Worm (Caenorhabditis elegans) whole organism, late embryonic: ENCODE measurements around the gene W02B12.12.

ENCODE experiments used
- C08G9.2 ChIP-seq: sonication (generic microtip); optimal IDR thresholded peaks from 2 replicates; lab custom pipeline; 2016; ENCODE audit warnings: mild to moderate bottlenecking, missing genetic modification characterization, moderate library complexity, missing compliant biosample characterization
- C38D4.7 ChIP-seq: fragments of 200-800 bp; sonication (Bioruptor generic); optimal IDR thresholded peaks from 2 replicates; lab custom pipeline; 2018; ENCODE audit warnings: mild to moderate bottlenecking, missing genetic modification characterization, moderate library complexity, missing compliant biosample characterization
- F13H6.1 ChIP-seq: sonication (generic microtip); optimal IDR thresholded peaks from 2 replicates; lab custom pipeline; 2016; ENCODE audit warnings: missing genetic modification characterization, missing compliant biosample characterization
- K09A11.1 ChIP-seq: sonication (generic microtip); optimal IDR thresholded peaks from 2 replicates; lab custom pipeline; 2017; ENCODE audit warnings: antibody characterized with exemption, mild to moderate bottlenecking, missing genetic modification characterization, missing compliant biosample characterization; ENCODE audit not compliant: insufficient read depth
- Y22D7AL.16 ChIP-seq: sonication (generic microtip); optimal IDR thresholded peaks from 2 replicates; lab custom pipeline; 2016; ENCODE audit warnings: missing genetic modification characterization, missing compliant biosample characterization
- ama-1 ChIP-seq: fragments of 150-350 bp; optimal IDR thresholded peaks from 2 replicates; lab custom pipeline; 2014
- ceh-18 ChIP-seq: sonication (generic microtip); optimal IDR thresholded peaks from 2 replicates; lab custom pipeline; 2016; ENCODE audit warnings: missing genetic modification characterization, missing compliant biosample characterization
- ceh-2 ChIP-seq: sonication (generic microtip); optimal IDR thresholded peaks from 2 replicates; lab custom pipeline; 2016; ENCODE audit warnings: missing genotype, missing genetic modification characterization, missing compliant biosample characterization
- ceh-22 ChIP-seq: sonication (generic microtip); optimal IDR thresholded peaks from 2 replicates; lab custom pipeline; 2017; ENCODE audit warnings: missing biosample characterization, missing genetic modification characterization
- ceh-24 ChIP-seq: sonication (generic microtip); optimal IDR thresholded peaks from 2 replicates; lab custom pipeline; 2016; ENCODE audit warnings: mild to moderate bottlenecking, missing genetic modification characterization, missing compliant biosample characterization
- ceh-30 ChIP-seq: fragments of 150-350 bp; optimal IDR thresholded peaks from 2 replicates; lab custom pipeline; 2014; ENCODE audit warnings: missing biosample characterization, missing genetic modification characterization
- ceh-31 ChIP-seq: sonication (generic microtip); optimal IDR thresholded peaks from 2 replicates; lab custom pipeline; 2016; ENCODE audit warnings: missing genetic modification characterization, missing compliant biosample characterization
- ceh-34 ChIP-seq: sonication (generic microtip); optimal IDR thresholded peaks from 2 replicates; lab custom pipeline; 2016; ENCODE audit warnings: mild to moderate bottlenecking, missing genetic modification characterization, missing compliant biosample characterization
- ceh-45 ChIP-seq: fragments of 200-800 bp; sonication (Bioruptor generic); IDR thresholded peaks from 2 replicates; pipeline ENCODE4 v1.3.6; 2022; ENCODE audit warnings: missing genetic modification reagents, missing genetic modification characterization, missing compliant biosample characterization
- ceh-48 ChIP-seq: sonication (generic microtip); optimal IDR thresholded peaks from 2 replicates; lab custom pipeline; 2016; ENCODE audit warnings: missing genetic modification characterization, inconsistent platforms, missing compliant biosample characterization
- ceh-9 ChIP-seq: sonication (generic microtip); optimal IDR thresholded peaks from 2 replicates; lab custom pipeline; 2016; ENCODE audit warnings: mild to moderate bottlenecking, missing genetic modification characterization, inconsistent platforms, missing compliant biosample characterization
- che-1 ChIP-seq: sonication (generic microtip); optimal IDR thresholded peaks from 2 replicates; lab custom pipeline; 2016; ENCODE audit warnings: mild to moderate bottlenecking, missing genetic modification characterization, missing compliant biosample characterization
- dmd-4 ChIP-seq: sonication (generic microtip); optimal IDR thresholded peaks from 2 replicates; lab custom pipeline; 2016; ENCODE audit warnings: borderline replicate concordance, missing genetic modification characterization, missing compliant biosample characterization
- elt-2 ChIP-seq: sonication (generic microtip); optimal IDR thresholded peaks from 2 replicates; lab custom pipeline; 2016; ENCODE audit warnings: missing genetic modification reagents, missing genetic modification characterization, missing compliant biosample characterization
- eyg-1 ChIP-seq: sonication (generic microtip); optimal IDR thresholded peaks from 2 replicates; lab custom pipeline; 2016; ENCODE audit warnings: missing genotype, missing genetic modification characterization, missing compliant biosample characterization
- fax-1 ChIP-seq: sonication (generic microtip); optimal IDR thresholded peaks from 2 replicates; lab custom pipeline; 2016; ENCODE audit warnings: missing genotype, missing genetic modification characterization, missing compliant biosample characterization
- gmeb-2 ChIP-seq: sonication (generic microtip); optimal IDR thresholded peaks from 2 replicates; lab custom pipeline; 2016; ENCODE audit warnings: missing genetic modification characterization, inconsistent platforms, missing compliant biosample characterization
- hlh-15 ChIP-seq: sonication (generic microtip); optimal IDR thresholded peaks from 2 replicates; lab custom pipeline; 2016; ENCODE audit warnings: missing genetic modification characterization, missing compliant biosample characterization
- hlh-30 ChIP-seq: sonication (generic microtip); optimal IDR thresholded peaks from 2 replicates; lab custom pipeline; 2017; ENCODE audit warnings: antibody characterized with exemption, missing genetic modification characterization, missing compliant biosample characterization; ENCODE audit not compliant: insufficient read depth
- lim-6 ChIP-seq: sonication (generic microtip); optimal IDR thresholded peaks from 2 replicates; lab custom pipeline; 2016; ENCODE audit warnings: missing genetic modification characterization, missing compliant biosample characterization
- madf-2 ChIP-seq: sonication (generic microtip); optimal IDR thresholded peaks from 2 replicates; lab custom pipeline; 2017; ENCODE audit warnings: missing genetic modification characterization, missing compliant biosample characterization
- mec-3 ChIP-seq: sonication (generic microtip); optimal IDR thresholded peaks from 2 replicates; lab custom pipeline; 2016; ENCODE audit warnings: borderline replicate concordance, missing genetic modification characterization, missing compliant biosample characterization
- nfya-1 ChIP-seq: sonication (generic microtip); optimal IDR thresholded peaks from 2 replicates; lab custom pipeline; 2017; ENCODE audit warnings: missing genetic modification characterization, mild to moderate bottlenecking, missing compliant biosample characterization, antibody characterized with exemption, moderate library complexity
- npax-4 ChIP-seq: sonication (generic microtip); optimal IDR thresholded peaks from 2 replicates; lab custom pipeline; 2016; ENCODE audit warnings: missing genetic modification characterization, missing compliant biosample characterization
- pag-3 ChIP-seq: sonication (generic microtip); optimal IDR thresholded peaks from 2 replicates; lab custom pipeline; 2016; ENCODE audit warnings: missing compliant biosample characterization, missing genetic modification characterization, borderline replicate concordance
- pat-9 ChIP-seq: fragments of 200-800 bp; sonication (Bioruptor generic); optimal IDR thresholded peaks from 2 replicates; lab custom pipeline; 2018; ENCODE audit warnings: mild to moderate bottlenecking, missing genetic modification characterization, moderate library complexity, missing compliant biosample characterization
- pax-1 ChIP-seq: fragments of 150-350 bp; optimal IDR thresholded peaks from 2 replicates; lab custom pipeline; 2014; ENCODE audit warnings: missing biosample characterization, missing genetic modification characterization
- pros-1 ChIP-seq: fragments of 150-350 bp; optimal IDR thresholded peaks from 2 replicates; lab custom pipeline; 2014; ENCODE audit warnings: missing biosample characterization, missing genetic modification reagents, missing genetic modification characterization
- ref-2 ChIP-seq: sonication (generic microtip); optimal IDR thresholded peaks from 2 replicates; lab custom pipeline; 2016; ENCODE audit warnings: missing genetic modification characterization, missing compliant biosample characterization
- sdc-2 ChIP-seq: sonication (generic microtip); optimal IDR thresholded peaks from 2 replicates; lab custom pipeline; 2016; ENCODE audit warnings: missing genotype, missing genetic modification characterization, missing compliant biosample characterization
- sox-2 ChIP-seq: fragments of 200-800 bp; sonication (Bioruptor generic); IDR thresholded peaks from 2 replicates; pipeline ENCODE4 v1.3.6; 2022; ENCODE audit warnings: missing genetic modification reagents, missing genetic modification characterization, missing compliant biosample characterization
- sox-4 ChIP-seq: sonication (generic microtip); optimal IDR thresholded peaks from 2 replicates; lab custom pipeline; 2017; ENCODE audit warnings: mild to moderate bottlenecking, missing genetic modification characterization, inconsistent platforms, missing compliant biosample characterization
- tbx-2 ChIP-seq: sonication (generic microtip); optimal IDR thresholded peaks from 2 replicates; lab custom pipeline; 2016; ENCODE audit warnings: missing genetic modification characterization, missing compliant biosample characterization
- ttx-3 ChIP-seq: sonication (generic microtip); optimal IDR thresholded peaks from 2 replicates; lab custom pipeline; 2016; ENCODE audit warnings: missing genetic modification reagents, missing genetic modification characterization, missing compliant biosample characterization
- unc-3 ChIP-seq, 2 experiments: fragments of 200-800 bp in 1 of 2; sonication (Bioruptor generic) in 1 of 2; sonication (generic microtip) in 1 of 2; conservative IDR thresholded peaks in 1 of 2; optimal IDR thresholded peaks in 1 of 2; 2 replicates each; pipeline versions ENCODE4 v1.3.6 to Lab custom; 2016 to 2022; ENCODE audit warnings: missing compliant biosample characterization in 2 of 2, missing genetic modification characterization in 2 of 2, missing genetic modification reagents in 1 of 2
- unc-42 ChIP-seq: sonication (generic microtip); optimal IDR thresholded peaks from 2 replicates; lab custom pipeline; 2016; ENCODE audit warnings: missing genotype, missing genetic modification characterization, missing compliant biosample characterization
- unc-55 ChIP-seq: sonication (generic microtip); optimal IDR thresholded peaks from 2 replicates; lab custom pipeline; 2017; ENCODE audit warnings: missing biosample characterization, missing genetic modification reagents, missing genetic modification characterization

The W02B12.12 gene

DNA sequence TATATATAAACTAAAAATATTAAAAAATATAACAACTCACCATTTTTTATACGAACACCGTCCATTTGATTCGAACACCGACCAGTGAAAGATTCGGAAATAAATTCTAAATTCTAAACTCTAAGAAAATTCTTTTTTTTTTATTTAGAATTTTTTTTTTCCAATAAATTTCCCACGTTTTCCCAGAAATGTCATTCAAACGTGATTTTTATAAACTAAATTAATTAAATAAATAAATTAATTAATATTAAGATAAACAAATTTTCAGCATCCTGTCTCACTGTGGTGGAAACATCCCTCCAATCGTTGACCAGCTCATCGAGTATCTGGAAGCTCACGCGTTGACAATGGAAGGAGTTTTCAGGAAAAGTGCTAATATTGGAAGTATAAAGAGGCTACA, 11.4 kb downstream of the W02B12.12 start, which contains the start of gene klp-17:
TSS of gene klp-17 (minus strand) at position 101 of the 400 bp plus-strand sequence.
- TF ChIP-seq nfya-1 (tag; lab: Kevin White, UChicago): no peak
- TF ChIP-seq ama-1 (lab: Kevin White, UChicago): no peak
- TF ChIP-seq ceh-31 (tag; lab: Kevin White, UChicago): no peak
- TF ChIP-seq F13H6.1: no peak
- TF ChIP-seq che-1 (tag; lab: Kevin White, UChicago): no peak
- TF ChIP-seq ceh-2: no peak

- TF ChIP-seq ceh-34 (no peak), nfya-1 (tag; lab: Kevin White, UChicago) (peak; percentile 67), hlh-30 (tag; lab: Kevin White, UChicago) (peak; percentile 51), unc-55 (GFP tag; lab: Kevin White, UChicago) (peak; percentile 55), ceh-31 (tag; lab: Kevin White, UChicago) (no peak), ref-2 (peak; percentile 43), tbx-2 (tag; lab: Kevin White, UChicago) (peak; percentile 61), che-1 (tag; lab: Kevin White, UChicago) (no peak), pag-3 (tag; lab: Kevin White, UChicago) (no peak), unc-42 (tag; lab: Kevin White, UChicago) (no peak), ceh-30 (tag; lab: Kevin White, UChicago) (no peak)
- TF ChIP-seq, all 69 proteins: peak for 5
These were observed 14.5 kb downstream of the W02B12.12 start, which contains the start of the genes aars-1 and rga-1 for ce11 chrII:11464427-11464944. Gene aars-1 (minus strand): TSS chrII:11464497. Gene rga-1 (plus strand): TSS chrII:11464894.

DNA sequence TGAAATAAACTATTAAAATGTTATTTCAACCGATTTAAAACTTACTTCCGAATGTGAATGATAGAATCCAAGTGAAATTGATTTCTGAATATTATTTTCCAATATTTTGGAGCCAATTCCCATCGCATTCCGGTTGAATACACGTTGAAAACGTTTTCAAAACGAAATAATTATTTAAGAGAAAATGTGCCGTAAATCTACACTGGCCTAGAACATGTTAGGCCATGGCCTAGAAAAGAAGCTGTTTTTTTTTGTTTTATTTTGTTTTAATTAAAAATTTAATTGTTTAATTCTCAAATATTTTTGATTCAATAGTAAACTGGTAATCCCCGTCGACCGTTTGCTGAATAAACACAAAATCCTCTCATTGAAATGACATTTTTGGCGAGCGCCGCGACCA, 15.1 kb downstream of the W02B12.12 start:
- TF ChIP-seq sdc-2 (no peak), elt-2 (tag; lab: Kevin White, UChicago) (peak; percentile 8), Y22D7AL.16 (tag; lab: Kevin White, UChicago) (no peak), ceh-31 (tag; lab: Kevin White, UChicago) (peak; percentile 9)
- TF ChIP-seq, all 69 proteins: peak for 2

DNA sequence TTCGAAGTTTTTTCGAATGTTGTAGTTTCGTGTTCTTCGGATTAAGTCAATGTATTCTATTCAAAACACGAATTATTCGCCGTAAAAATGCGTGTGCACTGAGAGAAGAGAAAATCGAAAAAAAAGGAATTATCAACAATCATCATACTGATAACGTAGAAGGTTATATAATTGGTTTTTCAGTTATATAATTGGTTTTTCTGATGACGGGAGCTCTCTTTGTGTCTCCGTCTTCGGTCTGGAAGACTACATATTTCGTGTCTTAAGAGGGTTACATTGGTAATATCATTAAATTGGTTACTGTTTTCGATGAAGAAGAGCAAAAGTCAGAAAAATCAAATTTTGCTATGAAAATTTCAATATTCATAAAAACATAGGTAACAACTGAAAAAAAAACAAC, 19.1 kb downstream of the W02B12.12 start:
- TF ChIP-seq madf-2: no peak
- TF ChIP-seq C08G9.2: no peak
- no peak for TF ChIP-seq K09A11.1
- TF ChIP-seq ceh-2: no peak

DNA sequence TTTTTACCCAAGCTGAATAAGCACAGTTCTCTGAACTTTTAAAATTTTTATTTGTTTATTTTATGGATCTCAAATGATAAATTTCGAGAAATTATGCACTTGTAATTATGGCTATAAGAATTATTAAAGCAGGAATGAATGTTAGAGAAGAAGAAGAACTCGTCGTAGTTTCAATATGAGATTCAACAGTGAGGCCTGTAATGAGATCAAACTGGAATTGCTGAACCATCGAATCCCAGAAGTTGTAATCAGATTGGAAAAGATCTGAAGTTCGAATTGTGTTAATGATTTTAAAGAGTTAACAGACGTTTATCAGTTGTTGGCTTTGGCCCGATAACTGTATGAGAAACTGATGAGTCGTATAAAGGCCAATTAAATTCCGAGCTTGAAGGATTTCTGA, 23.3 kb downstream of the W02B12.12 start:
- TF ChIP-seq C08G9.2: no peak
- no peak for TF ChIP-seq madf-2
- TF ChIP-seq ama-1 (lab: Kevin White, UChicago): no peak
- TF ChIP-seq sdc-2: no peak
- no peak for TF ChIP-seq gmeb-2 (tag; lab: Kevin White, UChicago)
- TF ChIP-seq pros-1: no peak
- TF ChIP-seq ceh-9: no peak
- no peak for TF ChIP-seq unc-55 (GFP tag; lab: Kevin White, UChicago)
- TF ChIP-seq tbx-2 (tag; lab: Kevin White, UChicago): no peak
- TF ChIP-seq ceh-24 (tag; lab: Kevin White, UChicago): no peak
- TF ChIP-seq nfya-1 (tag; lab: Kevin White, UChicago): no peak
- TF ChIP-seq npax-4 (tag; lab: Kevin White, UChicago): no peak
- TF ChIP-seq eyg-1: no peak
- TF ChIP-seq pax-1 (tag; lab: Kevin White, UChicago): no peak
- no peak for TF ChIP-seq ttx-3 (tag; lab: Kevin White, UChicago)
- no peak for TF ChIP-seq mec-3 (tag; lab: Kevin White, UChicago)
- no peak for TF ChIP-seq sox-2

ce11 chrII:11455140-11455539, 23.8 kb downstream of the W02B12.12 start:
- TF ChIP-seq fax-1 (tag; lab: Kevin White, UChicago) (no peak), dmd-4 (tag; lab: Kevin White, UChicago) (no peak), ceh-45 (GFP tag; lab: Robert Waterston, UW) (no peak), C38D4.7 (no peak), pros-1 (no peak), ceh-34 (no peak), nfya-1 (tag; lab: Kevin White, UChicago) (no peak), lim-6 (no peak), ceh-48 (tag; lab: Kevin White, UChicago) (no peak), ceh-22 (tag; lab: Kevin White, UChicago) (no peak), pat-9 (tag; lab: Kevin White, UChicago) (no peak), sox-4 (no peak), ceh-18 (tag; lab: Kevin White, UChicago) (no peak), ceh-24 (tag; lab: Kevin White, UChicago) (no peak), ceh-31 (tag; lab: Kevin White, UChicago) (no peak), unc-3 (GFP tag; conservative IDR thresholded peaks at IDR 0.05; lab: Robert Waterston, UW) (no peak), unc-3 (tag; optimal IDR thresholded peaks at IDR 0.05; lab: Kevin White, UChicago) (no peak), hlh-15 (tag; lab: Kevin White, UChicago) (no peak)
